Worm (Caenorhabditis elegans) whole organism, L1 larva: ENCODE data around the gene clc-25.

ENCODE experiments used
- C34B4.2 ChIP-seq: sonication (generic microtip); optimal IDR thresholded peaks from 2 replicates; lab custom pipeline; 2017; ENCODE audit warnings: mild to moderate bottlenecking, missing genetic modification characterization, missing compliant biosample characterization
- Y116A8C.19 ChIP-seq: sonication (generic microtip); optimal IDR thresholded peaks from 2 replicates; lab custom pipeline; 2016; ENCODE audit warnings: missing compliant biosample characterization, missing genetic modification characterization, borderline replicate concordance
- aly-2 ChIP-seq: fragments of 150-350 bp; optimal IDR thresholded peaks from 2 replicates; lab custom pipeline; 2014; ENCODE audit warnings: missing biosample characterization, missing genetic modification characterization
- blmp-1 ChIP-seq: fragments of 150-350 bp; optimal IDR thresholded peaks from 2 replicates; lab custom pipeline; 2014; ENCODE audit warnings: missing biosample characterization, missing genetic modification characterization
- ceh-63 ChIP-seq: fragments of 200-800 bp; sonication (Bioruptor generic); optimal IDR thresholded peaks from 2 replicates; lab custom pipeline; 2018; ENCODE audit warnings: mild to moderate bottlenecking, missing genetic modification characterization, missing compliant biosample characterization
- ceh-8 ChIP-seq: fragments of 200-800 bp; sonication (Bioruptor generic); optimal IDR thresholded peaks from 2 replicates; lab custom pipeline; 2018; ENCODE audit warnings: mild to moderate bottlenecking, missing genetic modification characterization, moderate library complexity, missing compliant biosample characterization
- ceh-82 ChIP-seq, 3 experiments: fragments of 150-350 bp in 1 of 3; sonication (generic microtip) in 2 of 3; optimal IDR thresholded peaks; 2 replicates each; lab custom pipeline; 2014 to 2017; ENCODE audit warnings: missing biosample characterization in 3 of 3, missing genetic modification characterization in 3 of 3
- dsc-1 ChIP-seq: sonication (generic microtip); optimal IDR thresholded peaks from 2 replicates; lab custom pipeline; 2016; ENCODE audit warnings: mild to moderate bottlenecking, missing genetic modification characterization, missing compliant biosample characterization
- efl-1 ChIP-seq, 4 experiments: fragments of 150-350 bp; optimal IDR thresholded peaks in 3 of 4; peaks in 1 of 4; 1 replicate in 1 of 4; 2 replicates in 3 of 4; lab custom pipeline; 2014; ENCODE audit warnings: missing biosample characterization in 2 of 4, missing genetic modification characterization in 2 of 4, missing genetic modification reagents in 2 of 4
- elt-2 ChIP-seq: sonication (generic microtip); optimal IDR thresholded peaks from 2 replicates; lab custom pipeline; 2016; ENCODE audit warnings: missing genetic modification characterization, mild to moderate bottlenecking, inconsistent platforms, missing compliant biosample characterization, missing genetic modification reagents
- fkh-4 ChIP-seq: sonication (generic microtip); optimal IDR thresholded peaks from 2 replicates; lab custom pipeline; 2016; ENCODE audit warnings: missing compliant biosample characterization, missing genetic modification characterization, borderline replicate concordance
- fkh-8 ChIP-seq: sonication (generic microtip); optimal IDR thresholded peaks from 2 replicates; lab custom pipeline; 2016; ENCODE audit warnings: mild to moderate bottlenecking, missing genetic modification characterization, missing compliant biosample characterization
- hlh-17 ChIP-seq: fragments of 200-800 bp; sonication (Bioruptor generic); optimal IDR thresholded peaks from 2 replicates; lab custom pipeline; 2018; ENCODE audit warnings: missing genetic modification characterization, mild to moderate bottlenecking, missing compliant biosample characterization, moderate library complexity, borderline replicate concordance
- irx-1 ChIP-seq: sonication (generic microtip); optimal IDR thresholded peaks from 2 replicates; lab custom pipeline; 2016; ENCODE audit warnings: missing genetic modification characterization, missing compliant biosample characterization
- jun-1 ChIP-seq: fragments of 150-350 bp; optimal IDR thresholded peaks from 2 replicates; lab custom pipeline; 2014; ENCODE audit warnings: missing biosample characterization, missing genetic modification reagents, missing genetic modification characterization
- lin-35 ChIP-seq, 2 experiments: fragments of 150-350 bp; optimal IDR thresholded peaks; 2 replicates each; lab custom pipeline; 2014; ENCODE audit warnings: missing biosample characterization in 2 of 2, missing genetic modification characterization in 2 of 2, missing genetic modification reagents in 2 of 2
- lsy-2 ChIP-seq, 2 experiments: fragments of 150-350 bp; optimal IDR thresholded peaks; 2 replicates each; lab custom pipeline; 2014; ENCODE audit warnings: missing biosample characterization in 2 of 2, missing genetic modification characterization in 2 of 2
- mef-2 ChIP-seq: fragments of 150-350 bp; optimal IDR thresholded peaks from 2 replicates; lab custom pipeline; 2014; ENCODE audit warnings: missing biosample characterization, missing genetic modification characterization
- mep-1 ChIP-seq: fragments of 150-350 bp; optimal IDR thresholded peaks from 2 replicates; lab custom pipeline; 2014; ENCODE audit warnings: missing biosample characterization, missing genetic modification characterization
- nhr-20 ChIP-seq: sonication (generic microtip); optimal IDR thresholded peaks from 2 replicates; lab custom pipeline; 2016; ENCODE audit warnings: mild to moderate bottlenecking, missing genetic modification characterization, missing compliant biosample characterization
- nhr-237 ChIP-seq: fragments of 150-350 bp; optimal IDR thresholded peaks from 2 replicates; lab custom pipeline; 2014; ENCODE audit warnings: missing biosample characterization, missing genetic modification characterization
- nhr-28 ChIP-seq: fragments of 150-350 bp; optimal IDR thresholded peaks from 2 replicates; lab custom pipeline; 2014; ENCODE audit warnings: missing biosample characterization, missing genetic modification characterization
- nhr-47 ChIP-seq: sonication (generic microtip); optimal IDR thresholded peaks from 2 replicates; lab custom pipeline; 2016; ENCODE audit warnings: mild to moderate bottlenecking, missing genetic modification characterization, moderate library complexity, missing compliant biosample characterization
- nhr-77 ChIP-seq: fragments of 150-350 bp; optimal IDR thresholded peaks from 2 replicates; lab custom pipeline; 2014; ENCODE audit warnings: missing biosample characterization, missing genetic modification characterization
- nhr-85 ChIP-seq: sonication (generic microtip); peaks from one replicate; lab custom pipeline; 2016; ENCODE audit warnings: missing genetic modification characterization, inconsistent platforms, missing compliant biosample characterization
- pax-3 ChIP-seq: fragments of 200-800 bp; sonication (Bioruptor generic); optimal IDR thresholded peaks from 2 replicates; lab custom pipeline; 2018; ENCODE audit warnings: mild to moderate bottlenecking, missing genetic modification characterization, moderate library complexity, missing compliant biosample characterization
- rnt-1 ChIP-seq: sonication (generic microtip); optimal IDR thresholded peaks from 2 replicates; lab custom pipeline; 2016; ENCODE audit warnings: mild to moderate bottlenecking, missing genetic modification characterization, moderate library complexity, missing compliant biosample characterization
- sox-4 ChIP-seq: sonication (generic microtip); optimal IDR thresholded peaks from 2 replicates; lab custom pipeline; 2016; ENCODE audit warnings: missing genetic modification characterization, missing compliant biosample characterization
- tbx-2 ChIP-seq: sonication (generic microtip); optimal IDR thresholded peaks from 2 replicates; lab custom pipeline; 2016; ENCODE audit warnings: missing genetic modification characterization, missing compliant biosample characterization
- tlp-1 ChIP-seq: fragments of 150-350 bp; optimal IDR thresholded peaks from 2 replicates; lab custom pipeline; 2014; ENCODE audit warnings: missing biosample characterization, missing genetic modification characterization
- unc-130 ChIP-seq: fragments of 150-350 bp; optimal IDR thresholded peaks from 2 replicates; lab custom pipeline; 2017; ENCODE audit warnings: missing biosample characterization, missing genetic modification characterization, inconsistent platforms
- unc-62 ChIP-seq: fragments of 150-350 bp; optimal IDR thresholded peaks from 2 replicates; lab custom pipeline; 2014; ENCODE audit warnings: missing biosample characterization, missing genetic modification reagents, missing genetic modification characterization
- unc-86 ChIP-seq: sonication (generic microtip); optimal IDR thresholded peaks from 2 replicates; lab custom pipeline; 2016; ENCODE audit warnings: missing genetic modification characterization, missing compliant biosample characterization
- zip-4 ChIP-seq: fragments of 200-800 bp; sonication (Bioruptor generic); optimal IDR thresholded peaks from 2 replicates; lab custom pipeline; 2018; ENCODE audit warnings: mild to moderate bottlenecking, missing genetic modification characterization, moderate library complexity, missing compliant biosample characterization

Gene clc-25

DNA sequence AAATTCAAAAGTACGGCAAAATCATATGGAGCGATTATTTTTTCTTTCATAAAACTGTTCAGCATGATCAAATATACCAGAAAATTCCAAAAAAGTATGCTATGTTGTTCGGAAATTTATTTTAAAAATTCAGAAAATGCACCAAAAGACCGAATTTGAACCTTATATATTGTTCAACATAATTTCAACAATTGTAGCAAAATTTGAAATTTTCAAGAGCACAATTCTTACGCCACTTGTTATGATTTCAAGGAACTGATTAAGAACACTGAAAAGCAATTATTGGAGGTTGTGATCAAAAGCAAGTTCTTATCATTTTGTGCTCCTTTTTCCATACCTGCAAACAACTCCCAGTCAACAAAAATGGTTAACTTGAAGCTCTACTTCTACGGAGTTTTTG is 18.1 kb downstream of the clc-25 start, which contains the start of gene clc-27:
TSS of gene clc-27 (plus strand) at position 301 of the 400 bp plus-strand sequence.
- TF ChIP-seq zip-4 (GFP tag; lab: Kevin White, UChicago): no peak

DNA sequence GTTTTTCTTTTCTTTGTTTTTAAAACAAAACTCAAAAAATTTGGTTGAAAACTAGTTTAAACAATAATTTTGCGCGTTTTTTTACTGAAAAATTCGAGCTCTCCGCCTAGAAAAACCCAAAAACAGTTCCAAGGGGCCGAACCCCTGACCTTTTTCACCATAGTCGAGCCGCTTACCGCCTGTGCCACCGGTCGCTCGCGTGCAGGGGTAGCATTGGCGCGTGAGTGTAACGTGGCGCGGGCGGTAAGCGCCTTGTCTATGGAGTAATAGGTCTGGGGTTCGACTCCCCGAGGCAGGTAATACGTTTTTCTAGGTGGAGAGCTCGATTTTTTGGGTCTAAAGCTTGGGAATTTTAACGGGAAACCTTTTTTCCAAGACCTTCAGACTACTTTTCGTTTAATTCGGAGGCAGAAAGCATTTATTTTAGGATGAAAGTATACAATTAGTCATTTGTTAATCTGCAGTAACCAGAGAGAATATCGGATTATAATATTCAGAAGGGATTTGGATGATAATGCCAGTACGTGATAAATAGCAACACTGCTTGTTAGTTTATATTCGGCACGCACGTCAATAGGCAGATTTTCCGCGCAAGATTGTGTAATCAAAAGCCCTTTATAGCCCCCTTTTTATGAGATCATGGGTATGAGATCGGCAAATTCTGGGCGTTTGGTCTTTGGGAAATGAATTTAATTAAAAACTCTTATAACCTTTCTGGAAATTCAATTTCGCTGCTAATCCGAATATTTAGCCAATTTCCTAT is 18.8 kb downstream of the clc-25 start:
- TF ChIP-seq blmp-1 (tag; lab: Kevin White, UChicago) (no peak), nhr-77 (no peak), fkh-8 (tag; lab: Kevin White, UChicago) (peak; percentile 63), nhr-28 (no peak), ceh-8 (peak; percentile 28), irx-1 (no peak), pax-3 (peak; percentile 20), C34B4.2 (tag; lab: Kevin White, UChicago) (no peak), sox-4 (tag; lab: Kevin White, UChicago) (peak; percentile 9), mep-1 (tag; lab: Kevin White, UChicago) (no peak), aly-2 (no peak), nhr-47 (peak; percentile 40), nhr-237 (no peak), mef-2 (tag; lab: Kevin White, UChicago) (peak; percentile 8), zip-4 (GFP tag; lab: Kevin White, UChicago) (no peak), dsc-1 (tag; lab: Kevin White, UChicago) (peak; percentile 93), Y116A8C.19 (no peak), ceh-82 (tag; optimal IDR thresholded peaks at IDR 0.05; lab: Kevin White, UChicago) (no peak), unc-86 (tag; lab: Kevin White, UChicago) (no peak)
- TF ChIP-seq, all 84 proteins: peak for 7

DNA sequence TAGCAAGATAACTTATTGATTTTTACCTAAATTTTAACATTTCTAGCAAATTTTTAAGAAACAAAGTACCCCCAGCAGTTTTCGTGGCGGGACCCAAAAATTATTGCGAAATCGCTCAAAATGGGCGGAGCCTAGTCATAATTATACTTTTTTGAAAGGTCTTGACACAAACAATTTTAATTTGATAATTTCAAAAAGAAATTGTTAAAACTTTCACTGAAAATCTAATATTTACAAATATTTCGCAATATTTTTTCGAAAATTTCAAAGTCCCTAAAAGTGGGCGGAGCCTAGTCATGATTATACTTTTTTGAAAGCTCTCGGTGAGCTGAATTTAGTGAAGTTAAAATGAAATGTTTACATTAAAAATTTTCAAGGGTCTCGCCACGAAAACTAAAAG is 21.7 kb downstream of the clc-25 start:
- TF ChIP-seq efl-1 (optimal IDR thresholded peaks at IDR 0.05; lab: Kevin White, UChicago) (no peak), efl-1 (GFP tag; optimal IDR thresholded peaks at IDR 0.05 in 1 of 2; lab: Kevin White, UChicago) (peak in 1 of 2 experiments; percentile 47), tbx-2 (no peak), rnt-1 (no peak), fkh-4 (tag; lab: Kevin White, UChicago) (no peak), ceh-82 (tag; optimal IDR thresholded peaks at IDR 0.05; lab: Kevin White, UChicago) (no peak), nhr-85 (no peak)

DNA sequence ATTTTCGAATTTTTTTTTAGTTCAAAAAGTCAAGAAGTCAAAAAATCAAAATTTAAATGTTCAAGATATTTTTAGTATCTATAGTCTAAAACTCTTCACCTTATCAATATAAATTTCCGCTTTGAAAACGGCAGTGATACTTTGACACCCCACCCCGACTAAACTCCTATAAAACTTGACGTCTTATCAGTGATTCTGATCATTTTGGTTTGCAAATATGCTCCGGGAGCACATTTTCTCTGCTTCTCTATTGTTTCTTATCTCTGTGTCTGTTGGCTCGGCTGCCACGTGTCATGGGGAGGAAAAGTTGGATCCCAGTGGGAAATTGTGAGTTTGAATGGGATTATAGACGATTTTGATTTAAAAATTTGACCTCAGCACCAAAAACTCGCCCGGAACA is 23.7 kb downstream of the clc-25 start, which contains the start of gene clec-150:
TSS of gene clec-150 (plus strand) at position 198 of the 400 bp plus-strand sequence.
- TF ChIP-seq fkh-8 (tag; lab: Kevin White, UChicago) (no peak), unc-62 (GFP tag; lab: Kevin White, UChicago) (no peak), hlh-17 (GFP tag; lab: Kevin White, UChicago) (no peak), lin-35 (GFP tag; optimal IDR thresholded peaks at IDR 0.05; lab: Kevin White, UChicago) (peak in 1 of 2 experiments; percentile 14), elt-2 (peak; percentile 89), efl-1 (optimal IDR thresholded peaks at IDR 0.05; lab: Kevin White, UChicago) (no peak), efl-1 (GFP tag; optimal IDR thresholded peaks at IDR 0.05 in 1 of 2; lab: Kevin White, UChicago) (peak in 1 of 2 experiments; percentile 79), jun-1 (tag; lab: Kevin White, UChicago) (no peak), tlp-1 (tag; lab: Kevin White, UChicago) (no peak), nhr-85 (no peak), lsy-2 (tag; optimal IDR thresholded peaks at IDR 0.05; lab: Kevin White, UChicago) (no peak), ceh-63 (GFP tag; lab: Kevin White, UChicago) (no peak), unc-130 (tag; lab: Kevin White, UChicago) (no peak), nhr-20 (tag; lab: Kevin White, UChicago) (peak; percentile 5)
